Worm (Caenorhabditis elegans) whole organism, young adult: ENCODE data around the gene Y54H5A.2.

Source experiments
- B0035.1 ChIP-seq: sonication (generic microtip); optimal IDR thresholded peaks from 2 replicates; lab custom pipeline; 2016; ENCODE audit warnings: missing genetic modification characterization, mild to moderate bottlenecking, missing compliant biosample characterization, missing genotype, missing genetic modification reagents
- F39B2.1 ChIP-seq: fragments of 200-800 bp; sonication (Bioruptor generic); IDR thresholded peaks from 2 replicates; pipeline ENCODE4 v1.3.6; 2022; ENCODE audit warnings: missing genetic modification reagents, missing genetic modification characterization, missing compliant biosample characterization
- F49E8.2 ChIP-seq: sonication (generic microtip); optimal IDR thresholded peaks from 3 replicates; lab custom pipeline; 2017; ENCODE audit warnings: missing genetic modification characterization, mild to moderate bottlenecking, missing compliant biosample characterization, antibody characterized with exemption, moderate library complexity; ENCODE audit not compliant: insufficient read depth
- F57C9.4 ChIP-seq: sonication (generic microtip); optimal IDR thresholded peaks from 2 replicates; lab custom pipeline; 2017; ENCODE audit warnings: mild to moderate bottlenecking, missing genetic modification characterization, missing compliant biosample characterization
- Y53F4B.3 ChIP-seq: fragments of 200-800 bp; sonication (Bioruptor generic); IDR thresholded peaks from 2 replicates; pipeline ENCODE4 v1.3.6; 2022; ENCODE audit warnings: missing genetic modification reagents, missing genetic modification characterization, missing compliant biosample characterization
- Y53G8AR.9 ChIP-seq: fragments of 200-800 bp; sonication (Bioruptor generic); conservative IDR thresholded peaks from 2 replicates; pipeline ENCODE4 v1.3.6; 2022; ENCODE audit warnings: missing genetic modification reagents, missing genetic modification characterization, missing compliant biosample characterization
- Y67H2A.10 ChIP-seq: fragments of 200-800 bp; sonication (Bioruptor generic); conservative IDR thresholded peaks from 2 replicates; pipeline ENCODE4 v1.3.6; 2022; ENCODE audit warnings: missing genetic modification reagents, missing genetic modification characterization, missing compliant biosample characterization
- athp-1 ChIP-seq: sonication (generic microtip); optimal IDR thresholded peaks from 2 replicates; lab custom pipeline; 2017; ENCODE audit warnings: mild to moderate bottlenecking, missing genetic modification characterization, missing compliant biosample characterization
- attf-6 ChIP-seq: fragments of 200-800 bp; sonication (Bioruptor generic); IDR thresholded peaks from 2 replicates; pipeline ENCODE4 v1.3.6; 2022; ENCODE audit warnings: missing genetic modification reagents, missing genetic modification characterization, missing compliant biosample characterization
- ceh-100 ChIP-seq: fragments of 200-800 bp; sonication (Bioruptor generic); IDR thresholded peaks from 2 replicates; pipeline ENCODE4 v1.3.6; 2022; ENCODE audit warnings: missing genetic modification reagents, missing genetic modification characterization, missing compliant biosample characterization
- ceh-27 ChIP-seq: fragments of 200-800 bp; sonication (Bioruptor generic); optimal IDR thresholded peaks from 2 replicates; lab custom pipeline; 2018; ENCODE audit warnings: mild to moderate bottlenecking, missing genetic modification characterization, moderate library complexity, missing compliant biosample characterization
- ceh-40 ChIP-seq: fragments of 200-800 bp; sonication (Bioruptor generic); IDR thresholded peaks from 2 replicates; pipeline ENCODE4 v1.3.6; 2022; ENCODE audit warnings: missing genetic modification characterization, missing compliant biosample characterization
- ceh-58 ChIP-seq: fragments of 200-800 bp; sonication (Bioruptor generic); IDR thresholded peaks from 2 replicates; pipeline ENCODE4 v1.3.6; 2022; ENCODE audit warnings: missing genetic modification characterization, missing compliant biosample characterization
- ceh-91 ChIP-seq: fragments of 200-800 bp; sonication (Bioruptor generic); IDR thresholded peaks from 2 replicates; pipeline ENCODE4 v1.3.6; 2022; ENCODE audit warnings: missing genetic modification reagents, missing genetic modification characterization, missing compliant biosample characterization
- die-1 ChIP-seq: sonication (generic microtip); optimal IDR thresholded peaks from 2 replicates; lab custom pipeline; 2016; ENCODE audit warnings: missing genotype, mild to moderate bottlenecking, missing genetic modification characterization, missing compliant biosample characterization
- dpff-1 ChIP-seq: sonication (generic microtip); optimal IDR thresholded peaks from 2 replicates; lab custom pipeline; 2017; ENCODE audit warnings: mild to moderate bottlenecking, missing genetic modification characterization, missing compliant biosample characterization
- dpl-1 ChIP-seq: fragments of 150-350 bp; optimal IDR thresholded peaks from 2 replicates; lab custom pipeline; 2014; ENCODE audit warnings: missing biosample characterization, missing genetic modification reagents, missing genetic modification characterization
- egl-44 ChIP-seq: fragments of 200-800 bp; sonication (Bioruptor generic); IDR thresholded peaks from 2 replicates; pipeline ENCODE4 v1.3.6; 2022; ENCODE audit warnings: missing genetic modification reagents, missing genetic modification characterization, missing compliant biosample characterization
- ets-4 ChIP-seq: fragments of 200-800 bp; sonication (Bioruptor generic); optimal IDR thresholded peaks from 2 replicates; lab custom pipeline; 2018; ENCODE audit warnings: mild to moderate bottlenecking, missing genetic modification characterization, missing compliant biosample characterization
- fkh-3 ChIP-seq: sonication (generic microtip); optimal IDR thresholded peaks from 2 replicates; lab custom pipeline; 2016; ENCODE audit warnings: mild to moderate bottlenecking, missing genetic modification characterization, missing compliant biosample characterization
- hlh-12 ChIP-seq: sonication (generic microtip); optimal IDR thresholded peaks from 2 replicates; lab custom pipeline; 2016; ENCODE audit warnings: missing genetic modification characterization, missing compliant biosample characterization
- hmg-1.2 ChIP-seq: fragments of 200-800 bp; sonication (Bioruptor generic); IDR thresholded peaks from 2 replicates; pipeline ENCODE4 v1.3.6; 2022; ENCODE audit warnings: missing genetic modification reagents, missing genetic modification characterization, missing compliant biosample characterization
- hsf-1 ChIP-seq: fragments of 200-800 bp; sonication (Bioruptor generic); IDR thresholded peaks from 2 replicates; pipeline ENCODE4 v1.3.6; 2022; ENCODE audit warnings: missing genetic modification reagents, missing genetic modification characterization, missing compliant biosample characterization
- let-607 ChIP-seq, 2 experiments: fragments of 200-800 bp in 1 of 2; sonication (Bioruptor generic) in 1 of 2; sonication (generic microtip) in 1 of 2; optimal IDR thresholded peaks; 2 replicates each; lab custom pipeline; 2016 to 2018; ENCODE audit warnings: mild to moderate bottlenecking in 2 of 2, missing compliant biosample characterization in 2 of 2, missing genetic modification characterization in 2 of 2, moderate library complexity in 2 of 2, missing genotype in 1 of 2
- lin-26 ChIP-seq: fragments of 200-800 bp; sonication (Bioruptor generic); IDR thresholded peaks from 2 replicates; pipeline ENCODE4 v1.3.6; 2022; ENCODE audit warnings: missing genetic modification reagents, missing genetic modification characterization, missing compliant biosample characterization
- lin-35 ChIP-seq, 3 experiments: fragments of 150-350 bp in 2 of 3; sonication (generic microtip) in 1 of 3; optimal IDR thresholded peaks; 2 replicates each; lab custom pipeline; 2014 to 2018; ENCODE audit warnings: missing biosample characterization in 3 of 3, missing genetic modification characterization in 3 of 3, missing genetic modification reagents in 3 of 3
- lin-40 ChIP-seq: sonication (generic microtip); optimal IDR thresholded peaks from 2 replicates; lab custom pipeline; 2016; ENCODE audit warnings: missing genetic modification characterization, mild to moderate bottlenecking, missing compliant biosample characterization, missing genotype, missing genetic modification reagents
- lsl-1 ChIP-seq: fragments of 200-800 bp; sonication (Bioruptor generic); optimal IDR thresholded peaks from 2 replicates; lab custom pipeline; 2018; ENCODE audit warnings: mild to moderate bottlenecking, missing genetic modification characterization, moderate library complexity, missing compliant biosample characterization
- lsy-27 ChIP-seq: sonication (generic microtip); optimal IDR thresholded peaks from 2 replicates; lab custom pipeline; 2017; ENCODE audit warnings: missing genetic modification characterization, mild to moderate bottlenecking, missing compliant biosample characterization, antibody characterized with exemption, missing genotype, borderline replicate concordance; ENCODE audit not compliant: insufficient read depth
- nfya-1 ChIP-seq: sonication (generic microtip); optimal IDR thresholded peaks from 2 replicates; lab custom pipeline; 2017; ENCODE audit warnings: antibody characterized with exemption, missing compliant biosample characterization, missing genetic modification characterization, borderline replicate concordance; ENCODE audit not compliant: insufficient read depth
- nfyb-1 ChIP-seq: fragments of 200-800 bp; sonication (Bioruptor generic); IDR thresholded peaks from 2 replicates; pipeline ENCODE4 v1.3.6; 2022; ENCODE audit warnings: missing genetic modification reagents, missing genetic modification characterization, missing compliant biosample characterization
- nhr-179 ChIP-seq: sonication (generic microtip); optimal IDR thresholded peaks from 2 replicates; lab custom pipeline; 2016; ENCODE audit warnings: mild to moderate bottlenecking, missing genetic modification characterization, missing compliant biosample characterization
- nhr-80 ChIP-seq: sonication (generic microtip); optimal IDR thresholded peaks from 2 replicates; lab custom pipeline; 2016; ENCODE audit warnings: missing genetic modification characterization, missing compliant biosample characterization
- nhr-90 ChIP-seq: sonication (generic microtip); optimal IDR thresholded peaks from 2 replicates; lab custom pipeline; 2016; ENCODE audit warnings: missing genotype, mild to moderate bottlenecking, missing genetic modification characterization, missing compliant biosample characterization
- pbrm-1 ChIP-seq: fragments of 200-800 bp; sonication (Bioruptor generic); IDR thresholded peaks from 2 replicates; pipeline ENCODE4 v1.3.6; 2022; ENCODE audit warnings: missing genetic modification reagents, missing genetic modification characterization, missing compliant biosample characterization
- rpc-1 ChIP-seq, 2 experiments: fragments of 150-350 bp in 1 of 2; sonication (generic microtip) in 1 of 2; optimal IDR thresholded peaks; 2 replicates each; lab custom pipeline; 2014 to 2018; ENCODE audit warnings: missing biosample characterization in 1 of 2, missing genetic modification characterization in 1 of 2, missing genetic modification reagents in 1 of 2, missing genotype in 1 of 2
- snpc-1.3 ChIP-seq: sonication (generic microtip); optimal IDR thresholded peaks from 2 replicates; lab custom pipeline; 2017; ENCODE audit warnings: missing genetic modification characterization, mild to moderate bottlenecking, missing compliant biosample characterization, antibody characterized with exemption, moderate library complexity, missing genotype, missing genetic modification reagents; ENCODE audit not compliant: insufficient read depth
- snpc-3.4 ChIP-seq: sonication (generic microtip); optimal IDR thresholded peaks from 2 replicates; lab custom pipeline; 2017; ENCODE audit warnings: missing genetic modification characterization, mild to moderate bottlenecking, missing compliant biosample characterization, antibody characterized with exemption, moderate library complexity, missing genotype, missing genetic modification reagents
- snpc-4 ChIP-seq, 5 experiments: fragments of 150-350 bp in 1 of 5; sonication (generic microtip) in 4 of 5; optimal IDR thresholded peaks; 2 replicates each; lab custom pipeline; 2014 to 2018; ENCODE audit warnings: missing genetic modification characterization in 5 of 5, missing biosample characterization in 3 of 5, antibody characterized with exemption in 2 of 5, mild to moderate bottlenecking in 2 of 5, missing compliant biosample characterization in 2 of 5, missing genotype in 2 of 5, moderate library complexity in 2 of 5, missing genetic modification reagents in 1 of 5
- sptf-2 ChIP-seq: fragments of 200-800 bp; sonication (Bioruptor generic); optimal IDR thresholded peaks from 2 replicates; lab custom pipeline; 2018; ENCODE audit warnings: mild to moderate bottlenecking, missing genetic modification characterization, missing compliant biosample characterization
- tbp1 ChIP-seq: fragments of 200-800 bp; sonication (Bioruptor generic); optimal IDR thresholded peaks from 2 replicates; lab custom pipeline; 2018; ENCODE audit warnings: mild to moderate bottlenecking, missing genetic modification characterization, missing compliant biosample characterization
- tbx-9 ChIP-seq: sonication (generic microtip); optimal IDR thresholded peaks from 2 replicates; lab custom pipeline; 2016; ENCODE audit warnings: borderline replicate concordance, missing genetic modification characterization, inconsistent platforms, missing compliant biosample characterization
- tlf-1 ChIP-seq: fragments of 200-800 bp; sonication (Bioruptor generic); optimal IDR thresholded peaks from 2 replicates; lab custom pipeline; 2018; ENCODE audit warnings: mild to moderate bottlenecking, missing genetic modification characterization, missing compliant biosample characterization
- ztf-18 ChIP-seq: sonication (generic microtip); optimal IDR thresholded peaks from 2 replicates; lab custom pipeline; 2016; ENCODE audit warnings: missing genotype, mild to moderate bottlenecking, missing genetic modification characterization, missing compliant biosample characterization
- ztf-25 ChIP-seq: fragments of 200-800 bp; sonication (Bioruptor generic); IDR thresholded peaks from 2 replicates; pipeline ENCODE4 v1.3.6; 2022; ENCODE audit warnings: missing genetic modification reagents, missing genetic modification characterization, missing compliant biosample characterization
- ztf-26 ChIP-seq: sonication (generic microtip); optimal IDR thresholded peaks from 2 replicates; lab custom pipeline; 2017; ENCODE audit warnings: missing genetic modification characterization, missing compliant biosample characterization

Gene Y54H5A.2

DNA sequence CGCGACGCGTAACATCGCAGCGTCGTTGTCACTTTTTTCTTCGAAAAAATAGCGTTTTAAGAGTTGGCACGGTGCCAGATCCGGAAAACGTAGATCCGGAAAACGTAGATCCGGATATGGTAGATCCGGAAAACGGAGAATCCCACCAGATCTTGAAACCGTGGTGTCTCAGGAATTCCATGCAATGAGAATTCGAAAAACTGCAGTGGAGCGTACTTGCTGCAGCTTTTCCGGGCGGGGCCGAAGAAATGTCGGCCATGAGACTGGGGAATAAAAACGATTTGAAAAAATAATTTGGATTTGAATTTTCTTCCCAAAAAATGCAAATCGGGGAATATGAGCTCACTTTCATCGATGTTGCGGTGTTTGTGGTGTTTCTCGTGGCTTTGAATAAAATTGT lies 23.1 kb upstream of the Y54H5A.2 start, which contains the start of gene K10D2.5 (continued):
- TF ChIP-seq nhr-179 (tag; lab: Kevin White, UChicago) (no peak), hlh-12 (tag; lab: Kevin White, UChicago) (no peak), snpc-4 (GFP tag; optimal IDR thresholded peaks at IDR 0.05; lab: Kevin White, UChicago) (no peak), snpc-4 (tag; optimal IDR thresholded peaks at IDR 0.05; lab: Kevin White, UChicago) (peak; percentile 39 to 80 (median 68)), die-1 (tag; lab: Kevin White, UChicago) (peak; percentile 60), ceh-91 (GFP tag; lab: Robert Waterston, UW) (peak; percentile 97), Y67H2A.10 (GFP tag; lab: Robert Waterston, UW) (peak; percentile 97), lsl-1 (peak; percentile 77), snpc-3.4 (tag; lab: Kevin White, UChicago) (peak; percentile 71), B0035.1 (tag; lab: Kevin White, UChicago) (peak; percentile 31), tlf-1 (GFP tag; lab: Kevin White, UChicago) (peak; percentile 81), nhr-80 (tag; lab: Kevin White, UChicago) (peak; percentile 80), let-607 (tag; optimal IDR thresholded peaks at IDR 0.05; lab: Kevin White, UChicago) (peak; percentile 20 to 65), attf-6 (GFP tag; lab: Robert Waterston, UW) (peak; percentile 75), ets-4 (GFP tag; lab: Kevin White, UChicago) (no peak), snpc-1.3 (peak; percentile 70), sptf-2 (GFP tag; lab: Kevin White, UChicago) (peak; percentile 66), ceh-58 (GFP tag; lab: Robert Waterston, UW) (no peak), lin-40 (tag; lab: Kevin White, UChicago) (peak; percentile 80), tbx-9 (tag; lab: Kevin White, UChicago) (no peak), lsy-27 (tag; lab: Kevin White, UChicago) (no peak), lin-26 (peak; percentile 81), dpl-1 (GFP tag; lab: Kevin White, UChicago) (peak; percentile 77), F49E8.2 (tag; lab: Kevin White, UChicago) (peak; percentile 90), F39B2.1 (GFP tag; lab: Robert Waterston, UW) (peak; percentile 77; the same call in 1 of the 2 replicates), ztf-18 (tag; lab: Kevin White, UChicago) (peak; percentile 82), nfya-1 (tag; lab: Kevin White, UChicago) (no peak), dpff-1 (tag; lab: Kevin White, UChicago) (no peak), nfyb-1 (peak; percentile 94), F57C9.4 (tag; lab: Kevin White, UChicago) (no peak), ztf-26 (peak; percentile 25), athp-1 (tag; lab: Kevin White, UChicago) (peak; percentile 96), hmg-1.2 (GFP tag; lab: Robert Waterston, UW) (peak; percentile 77), egl-44 (GFP tag; lab: Robert Waterston, UW) (peak; percentile 66; the same call in 1 of the 2 replicates), tbp1 (GFP tag; lab: Kevin White, UChicago) (peak; percentile 73), nhr-90 (tag; lab: Kevin White, UChicago) (no peak), ztf-25 (GFP tag; lab: Robert Waterston, UW) (peak; percentile 100), pbrm-1 (GFP tag; lab: Robert Waterston, UW) (peak; percentile 93), fkh-3 (tag; lab: Kevin White, UChicago) (no peak), hsf-1 (GFP tag; lab: Robert Waterston, UW) (peak; percentile 87), ceh-100 (GFP tag; lab: Robert Waterston, UW) (peak; percentile 99), ceh-40 (peak; percentile 91), ceh-27 (GFP tag; lab: Kevin White, UChicago) (peak; percentile 99), rpc-1 (optimal IDR thresholded peaks at IDR 0.05; lab: Kevin White, UChicago) (no peak), rpc-1 (tag; optimal IDR thresholded peaks at IDR 0.05; lab: Kevin White, UChicago) (no peak), Y53G8AR.9 (GFP tag; lab: Robert Waterston, UW) (peak; percentile 92), lin-35 (GFP tag; optimal IDR thresholded peaks at IDR 0.05; lab: Kevin White, UChicago) (peak in 1 of 3 experiments; percentile 80), Y53F4B.3 (GFP tag; lab: Robert Waterston, UW) (peak; percentile 86)
